Fruit fly (Drosophila melanogaster): ENCODE results near the gene ppk10.

The ppk10 gene

dm6 chr2L:10430802-10431476, 21.3 kb downstream of the ppk10 start, which contains the start of the genes Bug22 and TfIIB (continued):
- TF ChIP-seq ewg (GFP tag; optimal IDR thresholded peaks at IDR 0.05) (peak; percentile 49), CG33213 (GFP tag; optimal IDR thresholded peaks at IDR 0.05) (peak; percentile 35), mirr (GFP tag; optimal IDR thresholded peaks at IDR 0.05) (peak; percentile 45), CG4820 (GFP tag; optimal IDR thresholded peaks at IDR 0.05) (peak; percentile 99), fd3F (GFP tag; optimal IDR thresholded peaks at IDR 0.05) (peak; percentile 61), inv (GFP tag; IDR thresholded peaks at IDR 0.05; ENCODE audit: partially characterized antibody) (no peak), wdn (GFP tag; IDR thresholded peaks at IDR 0.05) (peak; percentile 39; the same call in 1 of the 2 replicates), knrl (GFP tag; IDR thresholded peaks at IDR 0.05; ENCODE audit: partially characterized antibody) (no peak), bowl (GFP tag; IDR thresholded peaks at IDR 0.05) (no peak), sd (tag; optimal IDR thresholded peaks at IDR 0.05) (no peak), CG6254 (GFP tag; optimal IDR thresholded peaks at IDR 0.05) (no peak), fu2 (GFP tag; optimal IDR thresholded peaks at IDR 0.05) (peak; percentile 34), CG6272 (GFP tag; IDR thresholded peaks at IDR 0.05) (peak; percentile 41; the same call in 1 of the 2 replicates), CG31441 (GFP tag; IDR thresholded peaks at IDR 0.05) (peak; percentile 79), CG12659 (GFP tag; optimal IDR thresholded peaks at IDR 0.05) (peak; percentile 83), CG1602 (GFP tag; optimal IDR thresholded peaks at IDR 0.05) (peak; percentile 71), Pdp1 (GFP tag; optimal IDR thresholded peaks at IDR 0.05) (peak; percentile 57 to 93), B-H2 (GFP tag; optimal IDR thresholded peaks at IDR 0.05) (peak; percentile 76), CG7839 (tag; optimal IDR thresholded peaks at IDR 0.05) (no peak), vvl (GFP tag; IDR thresholded peaks at IDR 0.05) (peak; percentile 84), Atf-2 (GFP tag; optimal IDR thresholded peaks at IDR 0.05) (peak; percentile 53), CG2202 (tag; optimal IDR thresholded peaks at IDR 0.05) (peak; percentile 21), CG15011 (GFP tag; optimal IDR thresholded peaks at IDR 0.05) (no peak), bsh (GFP tag; optimal IDR thresholded peaks at IDR 0.05) (peak in 1 of 2 experiments; percentile 56), CG9817 (tag; optimal IDR thresholded peaks at IDR 0.05) (no peak), CG1529 (GFP tag; optimal IDR thresholded peaks at IDR 0.05) (peak; percentile 6), Dek (tag; optimal IDR thresholded peaks at IDR 0.05) (peak; percentile 76), lmd (GFP tag; IDR thresholded peaks at IDR 0.05) (no peak; the same call in 1 of the 2 replicates), Kr (GFP tag; optimal IDR thresholded peaks at IDR 0.05) (no peak), CHES-1-like (GFP tag; optimal IDR thresholded peaks at IDR 0.05) (peak; percentile 81), Hr39 (optimal IDR thresholded peaks at IDR 0.05) (no peak), Elba2 (GFP tag; optimal IDR thresholded peaks at IDR 0.05) (peak; percentile 87), so (GFP tag; IDR thresholded peaks at IDR 0.05) (no peak), lbe (GFP tag; optimal IDR thresholded peaks at IDR 0.05) (peak; percentile 31), CG12744 (GFP tag; optimal IDR thresholded peaks at IDR 0.05) (peak; percentile 26), ro (GFP tag; IDR thresholded peaks at IDR 0.05) (no peak), CG10147 (GFP tag; optimal IDR thresholded peaks at IDR 0.05) (peak; percentile 58), pita (GFP tag; optimal IDR thresholded peaks at IDR 0.05) (no peak), Hmr (GFP tag; optimal IDR thresholded peaks at IDR 0.05) (no peak), CG10979 (tag; optimal IDR thresholded peaks at IDR 0.05) (peak; percentile 42), crp (GFP tag; optimal IDR thresholded peaks at IDR 0.05) (peak in 1 of 2 experiments; percentile 38), cwo (GFP tag; optimal IDR thresholded peaks at IDR 0.05) (no peak), CG18599 (GFP tag; optimal IDR thresholded peaks at IDR 0.05) (no peak), Asciz (GFP tag; optimal IDR thresholded peaks at IDR 0.05) (peak; percentile 37), Hr51 (GFP tag; optimal IDR thresholded peaks at IDR 0.05) (peak; percentile 75 to 76), ci (GFP tag; IDR thresholded peaks at IDR 0.05) (peak; percentile 88), Vsx1 (GFP tag; optimal IDR thresholded peaks at IDR 0.05) (no peak), CG7372 (GFP tag; IDR thresholded peaks at IDR 0.05) (peak; percentile 17; the same call in 1 of the 2 replicates)

Measured in whole organism, embryonic.